Fruit fly (Drosophila melanogaster) whole organism, embryonic: ENCODE data around the gene CG44362.

Experiments
- ATbp ChIP-seq: fragments of 200-800 bp; sonication (Bioruptor generic); optimal IDR thresholded peaks from 2 replicates; lab custom pipeline; 2017; ENCODE audit warnings: missing biosample characterization, mild to moderate bottlenecking, missing genetic modification characterization, missing genetic modification reagents
- Blimp-1 ChIP-seq: fragments of 200-800 bp; sonication (Bioruptor generic); optimal IDR thresholded peaks from 3 replicates; lab custom pipeline; 2018; ENCODE audit warnings: missing biosample characterization, missing genetic modification characterization, mild to moderate bottlenecking, moderate library complexity, missing genetic modification reagents
- CG10147 ChIP-seq: fragments of 200-800 bp; sonication (Bioruptor generic); optimal IDR thresholded peaks from 2 replicates; lab custom pipeline; 2019; ENCODE audit warnings: missing biosample characterization, mild to moderate bottlenecking, missing genetic modification characterization, moderate library complexity
- CG10267 ChIP-seq: fragments of 200-800 bp; sonication (Bioruptor generic); optimal IDR thresholded peaks from 2 replicates; lab custom pipeline; 2018; ENCODE audit warnings: missing biosample characterization, mild to moderate bottlenecking, missing genetic modification characterization, moderate library complexity
- CG11093 ChIP-seq: fragments of 200-800 bp; sonication (Bioruptor generic); IDR thresholded peaks from 3 replicates; pipeline ENCODE4 v1.3.6; 2022; ENCODE audit warnings: missing biosample characterization, missing genetic modification characterization
- CG1233 ChIP-seq: fragments of 200-800 bp; sonication (Bioruptor generic); optimal IDR thresholded peaks from 4 replicates; lab custom pipeline; 2018; ENCODE audit warnings: missing biosample characterization, mild to moderate bottlenecking, missing genetic modification characterization
- CG12942 ChIP-seq: fragments of 200-800 bp; sonication (Bioruptor generic); optimal IDR thresholded peaks from 3 replicates; lab custom pipeline; 2016; ENCODE audit warnings: missing biosample characterization, missing genetic modification characterization
- CG13287 ChIP-seq: fragments of 200-800 bp; sonication (Bioruptor generic); IDR thresholded peaks from 2 replicates; pipeline ENCODE4 v1.3.6; 2022; ENCODE audit warnings: missing biosample characterization, missing genetic modification characterization; ENCODE audit not compliant: partially characterized antibody
- CG13894 ChIP-seq: fragments of 200-800 bp; sonication (Bioruptor generic); optimal IDR thresholded peaks from 3 replicates; lab custom pipeline; 2018; ENCODE audit warnings: missing biosample characterization, mild to moderate bottlenecking, missing genetic modification characterization, moderate library complexity
- CG18619 ChIP-seq: fragments of 200-800 bp; sonication (Bioruptor generic); optimal IDR thresholded peaks from 3 replicates; lab custom pipeline; 2017; ENCODE audit warnings: missing biosample characterization, mild to moderate bottlenecking, missing genetic modification characterization
- CG31441 ChIP-seq: fragments of 200-800 bp; sonication (Bioruptor generic); IDR thresholded peaks from 2 replicates; pipeline ENCODE4 v1.3.6; 2022; ENCODE audit warnings: missing biosample characterization, missing genetic modification characterization
- CG32532 ChIP-seq: fragments of 200-800 bp; sonication (Bioruptor generic); IDR thresholded peaks from 2 replicates; pipeline ENCODE4 v1.3.6; 2022; ENCODE audit warnings: missing biosample characterization, missing genetic modification characterization
- CG3407 ChIP-seq: fragments of 200-800 bp; sonication (Bioruptor generic); optimal IDR thresholded peaks from 2 replicates; lab custom pipeline; 2018; ENCODE audit warnings: missing biosample characterization, mild to moderate bottlenecking, missing genetic modification characterization
- CG4328 ChIP-seq: fragments of 200-800 bp; sonication (Bioruptor generic); optimal IDR thresholded peaks from 3 replicates; lab custom pipeline; 2017; ENCODE audit warnings: missing biosample characterization, missing genetic modification reagents, missing genetic modification characterization
- CG4707 ChIP-seq: fragments of 200-800 bp; sonication (Bioruptor generic); optimal IDR thresholded peaks from 2 replicates; lab custom pipeline; 2018; ENCODE audit warnings: missing biosample characterization, mild to moderate bottlenecking, missing genetic modification characterization, moderate library complexity
- CG6689 ChIP-seq: fragments of 200-800 bp; sonication (Bioruptor generic); IDR thresholded peaks from 2 replicates; pipeline ENCODE4 v1.3.6; 2022; ENCODE audit warnings: missing biosample characterization, missing genetic modification characterization
- CG6854 ChIP-seq: fragments of 200-800 bp; sonication (Bioruptor generic); optimal IDR thresholded peaks from 3 replicates; lab custom pipeline; 2017; ENCODE audit warnings: missing biosample characterization, mild to moderate bottlenecking, missing genetic modification characterization
- CG7372 ChIP-seq: fragments of 200-800 bp; sonication (Bioruptor generic); IDR thresholded peaks from 2 replicates; pipeline ENCODE4 v1.3.6; 2022; ENCODE audit warnings: missing biosample characterization, missing genetic modification characterization
- CG8089 ChIP-seq: fragments of 200-800 bp; sonication (Bioruptor generic); optimal IDR thresholded peaks from 3 replicates; lab custom pipeline; 2016; ENCODE audit warnings: missing biosample characterization, missing genetic modification characterization
- CG9437 ChIP-seq: fragments of 200-800 bp; sonication (Bioruptor generic); optimal IDR thresholded peaks from 2 replicates; lab custom pipeline; 2018; ENCODE audit warnings: missing biosample characterization, mild to moderate bottlenecking, missing genetic modification characterization
- D ChIP-seq, 2 experiments: fragments of 200-800 bp in 1 of 2; fragments of >200 bp in 1 of 2; sonication (Bioruptor generic) in 1 of 2; optimal IDR thresholded peaks; 2 replicates in 1 of 2; 3 replicates in 1 of 2; lab custom pipeline; 2017; ENCODE audit warnings: mild to moderate bottlenecking in 1 of 2, missing biosample characterization in 1 of 2, missing genetic modification characterization in 1 of 2, missing genetic modification reagents in 1 of 2
- E2f1 ChIP-seq: fragments of 200-800 bp; sonication (Bioruptor generic); IDR thresholded peaks from 2 replicates; pipeline ENCODE4 v1.3.6; 2022; ENCODE audit warnings: missing biosample characterization, missing genetic modification characterization
- ERR ChIP-seq: fragments of 200-800 bp; sonication (Bioruptor generic); optimal IDR thresholded peaks from 2 replicates; lab custom pipeline; 2016; ENCODE audit warnings: missing biosample characterization, missing genetic modification characterization
- Fer3 ChIP-seq: fragments of 200-800 bp; sonication (Bioruptor generic); optimal IDR thresholded peaks from 2 replicates; lab custom pipeline; 2018; ENCODE audit warnings: missing biosample characterization, mild to moderate bottlenecking, missing genetic modification characterization, moderate library complexity
- Gsc ChIP-seq: fragments of 200-800 bp; sonication (Bioruptor generic); IDR thresholded peaks from 2 replicates; pipeline ENCODE4 v1.3.6; 2022; ENCODE audit warnings: missing biosample characterization, missing genetic modification characterization
- MTF-1 ChIP-seq: fragments of 200-800 bp; sonication (Bioruptor generic); optimal IDR thresholded peaks from 2 replicates; lab custom pipeline; 2018; ENCODE audit warnings: missing biosample characterization, mild to moderate bottlenecking, missing genetic modification characterization, borderline replicate concordance
- Mad ChIP-seq: fragments of 200-800 bp; sonication (Bioruptor generic); optimal IDR thresholded peaks from 2 replicates; lab custom pipeline; 2016; ENCODE audit warnings: missing biosample characterization, missing genetic modification characterization
- Meics ChIP-seq: fragments of 200-800 bp; sonication (Bioruptor generic); optimal IDR thresholded peaks from 2 replicates; lab custom pipeline; 2017; ENCODE audit warnings: missing biosample characterization, mild to moderate bottlenecking, missing genetic modification characterization
- NC2β ChIP-seq: fragments of 200-800 bp; sonication (Bioruptor generic); optimal IDR thresholded peaks from 2 replicates; lab custom pipeline; 2016; ENCODE audit warnings: missing biosample characterization, missing genetic modification characterization
- Neu2 ChIP-seq: fragments of 200-800 bp; sonication (Bioruptor generic); optimal IDR thresholded peaks from 3 replicates; lab custom pipeline; 2016; ENCODE audit warnings: missing biosample characterization, missing genetic modification characterization, borderline replicate concordance
- Optix ChIP-seq: fragments of 200-800 bp; sonication (Bioruptor generic); IDR thresholded peaks from 3 replicates; pipeline ENCODE4 v1.3.6; 2022; ENCODE audit warnings: missing biosample characterization, missing genetic modification characterization
- al ChIP-seq: fragments of 200-800 bp; sonication (Bioruptor generic); IDR thresholded peaks from 2 replicates; pipeline ENCODE4 v1.3.6; 2022; ENCODE audit warnings: missing biosample characterization, missing genetic modification characterization
- az2 ChIP-seq: fragments of 200-800 bp; sonication (Bioruptor generic); optimal IDR thresholded peaks from 3 replicates; lab custom pipeline; 2016; ENCODE audit warnings: missing biosample characterization, missing genetic modification characterization
- bcd ChIP-seq: fragments of 200-800 bp; sonication (Bioruptor generic); optimal IDR thresholded peaks from 2 replicates; lab custom pipeline; 2017; ENCODE audit warnings: missing biosample characterization, mild to moderate bottlenecking, missing genetic modification characterization
- en ChIP-seq: fragments of 200-800 bp; sonication (Bioruptor generic); optimal IDR thresholded peaks from 2 replicates; lab custom pipeline; 2016; ENCODE audit warnings: missing biosample characterization, missing genetic modification characterization
- eyg ChIP-seq: fragments of 200-800 bp; sonication (Bioruptor generic); optimal IDR thresholded peaks from 3 replicates; lab custom pipeline; 2016; ENCODE audit warnings: missing biosample characterization, missing genetic modification characterization
- kni ChIP-seq: fragments of 200-800 bp; sonication (Bioruptor generic); optimal IDR thresholded peaks from 3 replicates; lab custom pipeline; 2017; ENCODE audit warnings: mild to moderate bottlenecking, missing biosample characterization, missing genetic modification reagents, missing genetic modification characterization
- lmd ChIP-seq: fragments of 200-800 bp; sonication (Bioruptor generic); IDR thresholded peaks from 2 replicates; pipeline ENCODE4 v1.3.6; 2022; ENCODE audit warnings: missing biosample characterization, missing genetic modification characterization
- lola ChIP-seq, 3 experiments: fragments of >200 bp in 2 of 3; fragments of 200-800 bp in 1 of 3; sonication (Bioruptor generic) in 1 of 3; optimal IDR thresholded peaks; 2 replicates each; lab custom pipeline; 2017 to 2019; ENCODE audit warnings: missing biosample characterization in 3 of 3, missing genetic modification characterization in 3 of 3, mild to moderate bottlenecking in 1 of 3, moderate library complexity in 1 of 3
- lov ChIP-seq, 2 experiments: fragments of 200-800 bp in 1 of 2; fragments of >200 bp in 1 of 2; sonication (Bioruptor generic) in 1 of 2; IDR thresholded peaks in 1 of 2; optimal IDR thresholded peaks in 1 of 2; 2 replicates in 1 of 2; 3 replicates in 1 of 2; pipeline versions ENCODE4 v1.3.6 to Lab custom; 2017 to 2022; ENCODE audit warnings: missing biosample characterization in 1 of 2, missing genetic modification characterization in 1 of 2
- luna ChIP-seq: fragments of 200-800 bp; sonication (Bioruptor generic); optimal IDR thresholded peaks from 2 replicates; lab custom pipeline; 2016; ENCODE audit warnings: missing biosample characterization, missing genetic modification characterization
- nmo ChIP-seq: fragments of 200-800 bp; sonication (Bioruptor generic); optimal IDR thresholded peaks from 2 replicates; lab custom pipeline; 2018; ENCODE audit warnings: missing biosample characterization, mild to moderate bottlenecking, missing genetic modification characterization, moderate library complexity
- repo ChIP-seq: fragments of 200-800 bp; sonication (Bioruptor generic); optimal IDR thresholded peaks from 2 replicates; lab custom pipeline; 2016; ENCODE audit warnings: missing biosample characterization, missing genetic modification characterization
- tap ChIP-seq: fragments of 200-800 bp; optimal IDR thresholded peaks from 3 replicates; lab custom pipeline; 2019; ENCODE audit warnings: missing biosample characterization, mild to moderate bottlenecking, missing genetic modification characterization, moderate library complexity
- tna ChIP-seq: fragments of 200-800 bp; sonication (Bioruptor generic); IDR thresholded peaks from 2 replicates; pipeline ENCODE4 v1.3.6; 2022; ENCODE audit warnings: missing biosample characterization, missing genetic modification characterization; ENCODE audit not compliant: partially characterized antibody
- vvl ChIP-seq: fragments of 200-800 bp; sonication (Bioruptor generic); IDR thresholded peaks from 2 replicates; pipeline ENCODE4 v1.3.6; 2022; ENCODE audit warnings: missing biosample characterization, missing genetic modification characterization

The CG44362 gene

dm6 chr3L:11397093-11397592 lies at the start of gene CG44362 (continued):
- TF ChIP-seq Blimp-1 (GFP tag; lab: Kevin White, UChicago) (peak; percentile 20), CG12942 (no peak), CG8089 (no peak), bcd (GFP tag; lab: Kevin White, UChicago) (peak; percentile 8), az2 (no peak), Gsc (GFP tag; lab: Robert Waterston, UW) (no peak), CG31441 (GFP tag; lab: Robert Waterston, UW) (peak; percentile 38; the same call in 1 of the 2 replicates), Optix (GFP tag; lab: Robert Waterston, UW) (no peak), vvl (GFP tag; lab: Robert Waterston, UW) (peak; percentile 46; the same call in 1 of the 2 replicates), kni (GFP tag; lab: Kevin White, UChicago) (no peak), CG11093 (GFP tag; lab: Robert Waterston, UW) (no peak), Meics (GFP tag; lab: Kevin White, UChicago) (peak; percentile 15), repo (GFP tag; lab: Kevin White, UChicago) (no peak), CG9437 (no peak), CG18619 (peak; percentile 9), CG13287 (no peak), lmd (GFP tag; lab: Robert Waterston, UW) (peak; percentile 33), E2f1 (GFP tag; lab: Robert Waterston, UW) (0 out of 2 replicates have a peak, but pooled peaks have one; percentile 20), eyg (no peak), CG3407 (GFP tag; lab: Kevin White, UChicago) (peak; percentile 19)

- peak; percentile 81 for TF ChIP-seq CG10267 (tag; lab: Kevin White, UChicago)
- no peak for TF ChIP-seq luna (GFP tag; lab: Kevin White, UChicago)
- TF ChIP-seq CG4707, result peak; percentile 59
- TF ChIP-seq NC2β, result no peak
- TF ChIP-seq CG12942, result peak; percentile 25
- TF ChIP-seq Mad (GFP tag; lab: Kevin White, UChicago), result peak; percentile 16
- TF ChIP-seq en (GFP tag; lab: Kevin White, UChicago), result no peak
- TF ChIP-seq tna (GFP tag; lab: Robert Waterston, UW), result 0 out of 2 replicates have a peak, but pooled peaks have one; percentile 23
- TF ChIP-seq al (GFP tag; lab: Robert Waterston, UW), result peak; percentile 88
- peak; percentile 76 for TF ChIP-seq CG4328 (GFP tag; lab: Kevin White, UChicago)
- peak; percentile 88 for TF ChIP-seq CG6854 (GFP tag; lab: Kevin White, UChicago)
- TF ChIP-seq Fer3 (tag; lab: Kevin White, UChicago), result peak; percentile 92
- peak; percentile 93 for TF ChIP-seq CG32532 (GFP tag; lab: Robert Waterston, UW)
- TF ChIP-seq Neu2 (GFP tag; lab: Kevin White, UChicago), result no peak
- peak; percentile 89 for TF ChIP-seq nmo (GFP tag; lab: Kevin White, UChicago)
- peak; percentile 71 for TF ChIP-seq ATbp (GFP tag; lab: Kevin White, UChicago)
- TF ChIP-seq E2f1 (GFP tag; lab: Robert Waterston, UW), result peak; percentile 88
- TF ChIP-seq CG13894, result peak; percentile 95
- no peak for TF ChIP-seq D (optimal IDR thresholded peaks at IDR 0.05; lab: Kevin White, UChicago)
- TF ChIP-seq D (GFP tag; optimal IDR thresholded peaks at IDR 0.05; lab: Kevin White, UChicago), result peak; percentile 63
- peak; percentile 59 for TF ChIP-seq tap (tag; lab: Kevin White, UChicago)
- TF ChIP-seq CG6689 (GFP tag; lab: Robert Waterston, UW), result peak; percentile 94
- TF ChIP-seq ERR (GFP tag; lab: Kevin White, UChicago), result no peak
- peak; percentile 23 for TF ChIP-seq MTF-1 (GFP tag; lab: Kevin White, UChicago)
- peak; percentile 77 for TF ChIP-seq CG1233 (GFP tag; lab: Kevin White, UChicago)
- TF ChIP-seq lov (optimal IDR thresholded peaks at IDR 0.05; lab: Kevin White, UChicago), result no peak
- TF ChIP-seq lov (GFP tag; IDR thresholded peaks at IDR 0.05; lab: Robert Waterston, UW), result peak; percentile 70; the same call in 1 of the 3 replicates
- peak; percentile 87 for TF ChIP-seq CG10147
- peak; percentile 84 for TF ChIP-seq CG7372 (GFP tag; lab: Robert Waterston, UW)
- peak in 1 of 3 experiments; percentile 80 for TF ChIP-seq lola (GFP tag; optimal IDR thresholded peaks at IDR 0.05; lab: Kevin White, UChicago)
These were observed 48.1 kb upstream of the CG44362 start for dm6 chr3L:11348971-11349907.
